Worm (Caenorhabditis elegans): ENCODE results near the gene pho-11.

pho-11 gene

DNA sequence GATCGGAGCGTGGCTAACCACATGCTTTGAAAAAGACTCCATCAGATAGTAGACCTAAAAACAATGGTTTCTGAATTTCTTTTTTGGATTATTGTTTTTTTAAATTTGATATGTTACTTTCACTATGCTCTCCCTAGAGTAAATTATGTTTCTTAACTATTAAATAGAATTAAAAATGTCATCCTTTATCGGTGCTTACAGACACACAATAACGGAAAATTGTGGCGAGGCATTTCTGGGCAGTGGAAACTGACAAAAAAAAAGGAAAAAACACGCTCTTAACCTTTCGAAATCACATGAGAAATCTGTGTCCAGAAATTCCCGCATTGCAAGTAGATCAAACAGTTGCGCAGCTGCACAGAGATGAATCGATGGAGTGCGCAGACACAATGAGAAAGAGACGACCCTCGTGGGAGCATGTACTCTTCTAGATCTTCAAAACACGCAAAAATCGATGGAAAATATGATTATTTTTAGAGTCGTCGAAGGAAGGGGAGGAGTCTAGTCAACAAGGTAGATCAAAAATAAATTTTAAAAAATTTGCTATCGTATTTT is 48.5 kb downstream of the pho-11 start, which contains the start of gene ZK892.6:
TSS of gene ZK892.6 (minus strand) at position 51 of the 555 bp plus-strand sequence.
- TF ChIP-seq ceh-83 (GFP tag; optimal IDR thresholded peaks at IDR 0.05) (no peak), nhr-237 (tag; optimal IDR thresholded peaks at IDR 0.05) (no peak), lin-13 (tag; optimal IDR thresholded peaks at IDR 0.05) (no peak), ztf-11 (tag; optimal IDR thresholded peaks at IDR 0.05) (no peak), ceh-43 (GFP tag; optimal IDR thresholded peaks at IDR 0.05) (no peak), drap-1 (GFP tag; optimal IDR thresholded peaks at IDR 0.05) (no peak), lsy-2 (tag; optimal IDR thresholded peaks at IDR 0.05) (no peak), blmp-1 (tag; optimal IDR thresholded peaks at IDR 0.05) (no peak), elt-3 (tag; optimal IDR thresholded peaks at IDR 0.05) (no peak), zip-8 (tag; optimal IDR thresholded peaks at IDR 0.05) (no peak), elt-1 (tag; optimal IDR thresholded peaks at IDR 0.05; ENCODE audit: borderline replicate concordance, insufficient read depth) (no peak), mep-1 (tag; optimal IDR thresholded peaks at IDR 0.05) (no peak), nhr-28 (tag; optimal IDR thresholded peaks at IDR 0.05) (no peak), unc-120 (tag; optimal IDR thresholded peaks at IDR 0.05; ENCODE audit: poor library complexity, severe bottlenecking) (no peak)

DNA sequence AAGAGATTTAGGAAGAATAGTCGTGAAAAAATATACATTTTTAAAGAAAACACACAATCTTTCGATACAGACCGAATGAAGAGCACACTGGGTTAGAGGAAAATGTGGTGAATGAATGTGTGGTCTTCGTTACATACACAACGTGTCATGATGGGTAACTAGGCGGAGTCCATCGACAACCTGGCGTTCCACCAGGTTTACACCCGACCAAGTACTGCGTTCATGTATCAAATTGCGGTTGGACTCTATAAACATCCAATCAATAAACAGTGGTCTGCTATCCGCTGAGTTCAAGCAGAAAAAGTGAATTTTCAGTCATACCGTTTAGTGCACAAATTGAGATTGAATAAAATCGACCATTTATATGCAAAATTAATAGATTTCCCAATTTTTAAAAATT is 50.1 kb downstream of the pho-11 start, which contains the start of gene sdz-38:
TSS of gene sdz-38 (minus strand) at position 101 of the 400 bp plus-strand sequence.
- TF ChIP-seq drap-1 (GFP tag; optimal IDR thresholded peaks at IDR 0.05) (no peak), ham-2 (GFP tag; optimal IDR thresholded peaks at IDR 0.05) (no peak), mab-5 (tag; optimal IDR thresholded peaks at IDR 0.05) (no peak), mls-2 (tag; optimal IDR thresholded peaks at IDR 0.05) (no peak), unc-39 (tag; optimal IDR thresholded peaks at IDR 0.05) (no peak), ceh-39 (tag; optimal IDR thresholded peaks at IDR 0.05) (no peak), snpc-4 (tag; optimal IDR thresholded peaks at IDR 0.05) (no peak), lsy-2 (tag; optimal IDR thresholded peaks at IDR 0.05) (no peak), tbx-8 (GFP tag; optimal IDR thresholded peaks at IDR 0.05) (no peak), elt-1 (tag; optimal IDR thresholded peaks at IDR 0.05; ENCODE audit: borderline replicate concordance, insufficient read depth) (no peak), mep-1 (tag; optimal IDR thresholded peaks at IDR 0.05) (no peak), ztf-11 (tag; optimal IDR thresholded peaks at IDR 0.05) (no peak), ces-1 (GFP tag; optimal IDR thresholded peaks at IDR 0.05) (no peak), sptf-1 (tag; optimal IDR thresholded peaks at IDR 0.05) (no peak), unc-62 (GFP tag; optimal IDR thresholded peaks at IDR 0.05) (no peak), nhr-12 (tag; optimal IDR thresholded peaks at IDR 0.05) (no peak), lin-13 (tag; optimal IDR thresholded peaks at IDR 0.05) (no peak), flh-1 (GFP tag; optimal IDR thresholded peaks at IDR 0.05) (no peak), pha-4 (tag; optimal IDR thresholded peaks at IDR 0.05) (no peak), M03D4.4 (tag; optimal IDR thresholded peaks at IDR 0.05) (no peak)

DNA sequence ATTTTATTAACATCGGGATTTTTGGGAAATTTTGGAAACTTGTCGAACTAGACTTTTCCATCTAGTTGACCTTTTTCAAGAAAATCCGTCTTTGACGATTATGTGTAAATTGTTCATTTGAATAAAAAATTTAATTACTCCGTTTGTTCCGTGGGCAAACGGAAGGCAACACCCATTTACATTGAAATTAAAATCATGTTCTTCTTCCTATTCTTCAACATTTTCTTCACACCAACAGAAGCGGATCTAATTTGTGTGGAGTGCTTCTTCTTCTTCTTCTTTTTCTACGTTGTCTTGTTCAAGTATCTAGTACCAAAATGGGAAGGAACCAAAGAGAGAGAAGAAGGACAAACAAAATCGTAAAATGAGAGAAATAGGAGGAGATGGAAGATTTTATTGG is 50.8 kb downstream of the pho-11 start:
- TF ChIP-seq lsy-2 (tag; optimal IDR thresholded peaks at IDR 0.05) (no peak), bed-3 (GFP tag; optimal IDR thresholded peaks at IDR 0.05) (no peak), nhr-237 (tag; optimal IDR thresholded peaks at IDR 0.05) (no peak), flh-1 (GFP tag; optimal IDR thresholded peaks at IDR 0.05) (no peak), ces-1 (GFP tag; optimal IDR thresholded peaks at IDR 0.05) (peak; percentile 93)

All from whole organism, mixed stage, embryonic.